Fruit fly (Drosophila melanogaster) whole organism, wandering third instar larva: ENCODE measurements around the gene Osi13.

Experiments
- Abd-B ChIP-seq: fragments of >200 bp; optimal IDR thresholded peaks from 2 replicates; lab custom pipeline; 2017; ENCODE audit warnings: missing biosample characterization, missing genetic modification characterization
- Hnf4 ChIP-seq: fragments of 200-800 bp; sonication (Bioruptor generic); optimal IDR thresholded peaks from 2 replicates; lab custom pipeline; 2016; ENCODE audit warnings: missing biosample characterization, mild to moderate bottlenecking, missing genetic modification characterization
- Mio ChIP-seq: sonication (Bioruptor generic); optimal IDR thresholded peaks from 2 replicates; lab custom pipeline; 2016; ENCODE audit warnings: missing biosample characterization, missing genetic modification characterization
- dmrt93B ChIP-seq: fragments of 200-800 bp; sonication (Bioruptor generic); optimal IDR thresholded peaks from 2 replicates; lab custom pipeline; 2018; ENCODE audit warnings: missing biosample characterization, mild to moderate bottlenecking, missing genetic modification characterization
- dsf ChIP-seq: sonication (Bioruptor generic); optimal IDR thresholded peaks from 2 replicates; lab custom pipeline; 2016; ENCODE audit warnings: missing biosample characterization, missing genetic modification characterization, borderline replicate concordance
- fru ChIP-seq: fragments of 200-800 bp; sonication (Bioruptor generic); optimal IDR thresholded peaks from 3 replicates; lab custom pipeline; 2016; ENCODE audit warnings: missing biosample characterization, mild to moderate bottlenecking, missing genetic modification characterization
- h ChIP-seq: fragments of 200-800 bp; sonication (Bioruptor generic); optimal IDR thresholded peaks from 3 replicates; lab custom pipeline; 2016; ENCODE audit warnings: missing biosample characterization, mild to moderate bottlenecking, missing genetic modification characterization
- lola ChIP-seq: fragments of >200 bp; optimal IDR thresholded peaks from 2 replicates; lab custom pipeline; 2017; ENCODE audit warnings: missing biosample characterization, missing genetic modification characterization
- pan ChIP-seq: fragments of >200 bp; optimal IDR thresholded peaks from 2 replicates; lab custom pipeline; 2017
- psq ChIP-seq: fragments of 200-800 bp; sonication (Bioruptor generic); optimal IDR thresholded peaks from 3 replicates; lab custom pipeline; 2017; ENCODE audit warnings: missing biosample characterization, mild to moderate bottlenecking, missing genetic modification characterization, moderate library complexity
- sage ChIP-seq: fragments of 200-800 bp; sonication (Bioruptor generic); optimal IDR thresholded peaks from 2 replicates; lab custom pipeline; 2016; ENCODE audit warnings: missing biosample characterization, mild to moderate bottlenecking, missing genetic modification characterization
- tai ChIP-seq: sonication (Bioruptor generic); optimal IDR thresholded peaks from 2 replicates; lab custom pipeline; 2016; ENCODE audit warnings: missing biosample characterization, missing genetic modification characterization

DNA sequence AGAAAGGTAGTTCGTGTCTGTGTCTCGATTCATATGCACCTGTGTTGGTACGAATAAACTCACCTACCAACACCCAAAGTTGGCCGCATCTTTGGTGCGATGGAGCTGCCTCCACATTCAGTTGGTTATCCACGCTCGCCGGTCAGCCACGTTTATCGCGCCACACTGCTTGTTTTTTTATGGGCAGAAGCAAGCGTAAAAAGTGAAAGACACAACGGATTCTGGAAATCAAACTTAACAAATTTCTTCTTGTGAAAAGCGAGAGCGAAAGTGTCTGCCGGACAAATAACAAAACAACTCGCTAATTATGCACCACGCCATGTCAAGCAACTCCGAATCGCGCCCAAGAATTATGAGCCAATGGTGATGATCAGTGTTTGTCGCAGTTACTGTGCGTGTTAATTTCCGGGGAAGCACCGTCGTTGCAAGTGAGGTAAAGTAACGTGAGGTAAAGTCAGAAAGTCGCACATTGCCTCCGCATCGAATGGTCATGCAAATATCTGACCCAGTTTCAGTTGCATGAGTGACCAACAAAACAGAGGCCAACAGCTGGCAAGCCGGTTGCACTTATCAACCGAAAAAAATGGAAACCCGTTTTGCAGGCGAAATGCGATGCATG, 20.2 kb downstream of the Osi13 start, which contains the start of gene Osi17:
- TF ChIP-seq h (GFP tag; lab: Kevin White, UChicago) (no peak), fru (peak; percentile 16), Abd-B (no peak), lola (no peak), Mio (GFP tag; lab: Kevin White, UChicago) (no peak), Hnf4 (GFP tag; lab: Kevin White, UChicago) (no peak), pan (lab: Kevin White, UChicago) (no peak), dmrt93B (GFP tag; lab: Kevin White, UChicago) (no peak), dsf (GFP tag; lab: Kevin White, UChicago) (no peak), tai (GFP tag; lab: Kevin White, UChicago) (no peak), psq (no peak), sage (GFP tag; lab: Kevin White, UChicago) (no peak)
